Worm (Caenorhabditis elegans): ENCODE measurements around the gene sre-35.
"Not testable (repeated sequence)": the region's sequence is repeated elsewhere in the genome, so short reads cannot be mapped to it uniquely, and the experiment has no call there.

DNA sequence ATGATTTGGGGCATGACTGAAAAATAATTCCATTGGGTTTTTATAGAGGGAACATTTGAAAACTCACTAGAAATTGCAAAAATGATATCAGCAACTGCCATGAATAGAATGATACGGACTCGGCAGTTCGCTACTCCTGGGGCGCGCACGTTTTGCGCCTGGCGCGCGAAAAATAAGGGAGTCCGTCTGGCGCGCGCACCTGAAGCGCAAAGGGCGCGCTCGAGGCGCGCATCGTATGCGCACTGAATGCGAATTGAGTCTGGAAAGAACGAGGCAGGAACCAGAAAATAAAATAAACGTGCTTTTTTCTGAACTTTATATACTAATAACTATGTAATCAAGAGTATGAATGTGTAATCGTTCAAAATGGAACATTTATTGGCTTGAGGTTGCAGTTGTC, 11.5 kb downstream of the sre-35 start, which contains the start of gene Y57A10C.10:
- TF ChIP-seq pag-3 (tag; optimal IDR thresholded peaks at IDR 0.05; ENCODE audit: borderline replicate concordance, insufficient read depth); aha-1 (tag; optimal IDR thresholded peaks at IDR 0.05); nhr-76 (tag; optimal IDR thresholded peaks at IDR 0.05); ama-1 (optimal IDR thresholded peaks at IDR 0.05); fos-1 (tag; optimal IDR thresholded peaks at IDR 0.05): not testable (repeated sequence)

Measured in whole organism, L1 larva.